Fruit fly (Drosophila melanogaster): Measurements from ENCODE around the gene CG5078.

Gene CG5078

DNA sequence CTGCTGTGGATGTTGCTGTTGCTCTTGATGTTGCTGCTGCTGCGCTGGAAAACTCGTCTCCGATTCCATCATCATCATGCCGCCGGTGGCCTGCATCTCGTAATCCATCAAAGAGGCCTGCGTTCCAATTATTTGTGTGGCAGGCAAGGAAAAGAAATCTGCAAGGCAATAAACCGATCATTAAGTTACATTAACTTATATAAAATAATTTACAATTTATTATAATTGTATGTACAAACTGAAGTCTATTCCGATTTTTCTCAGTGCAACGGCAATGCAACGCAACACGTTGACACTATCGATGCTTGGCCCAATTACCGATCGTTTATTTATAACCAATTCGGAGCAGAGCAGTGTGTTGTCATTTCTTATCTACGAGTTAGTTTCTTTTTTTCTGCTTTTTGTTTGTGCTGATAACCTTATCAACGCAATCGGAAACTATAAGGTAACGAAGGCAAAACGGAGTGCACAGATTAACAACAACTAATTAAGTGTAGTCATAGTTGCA is 34.8 kb upstream of the CG5078 start (continued):
- no peak for TF ChIP-seq yki (optimal IDR thresholded peaks at IDR 0.05)
- TF ChIP-seq CG2875 (GFP tag; optimal IDR thresholded peaks at IDR 0.05) = peak; percentile 56
- TF ChIP-seq CG18599 (GFP tag; optimal IDR thresholded peaks at IDR 0.05) = peak; percentile 41
- TF ChIP-seq Lhr (GFP tag; optimal IDR thresholded peaks at IDR 0.05) = no peak
- peak; percentile 59; the same call in 1 of the 3 replicates for TF ChIP-seq gce (GFP tag; IDR thresholded peaks at IDR 0.05)
- TF ChIP-seq Dref (GFP tag; IDR thresholded peaks at IDR 0.05) = no peak
- TF ChIP-seq pfk (GFP tag; optimal IDR thresholded peaks at IDR 0.05) = no peak
- peak; percentile 0 for TF ChIP-seq lilli (GFP tag; optimal IDR thresholded peaks at IDR 0.05)
- TF ChIP-seq CG4404 (GFP tag; IDR thresholded peaks at IDR 0.05) = 0 out of 2 replicates have a peak, but pooled peaks have one; percentile 14
- TF ChIP-seq ERR (GFP tag; optimal IDR thresholded peaks at IDR 0.05) = no peak
- TF ChIP-seq Dp (GFP tag; optimal IDR thresholded peaks at IDR 0.05) = no peak
- TF ChIP-seq Dek (tag; optimal IDR thresholded peaks at IDR 0.05) = peak; percentile 35
- TF ChIP-seq CG15514 (GFP tag; optimal IDR thresholded peaks at IDR 0.05) = peak; percentile 38
- TF ChIP-seq CTCF (GFP tag; optimal IDR thresholded peaks at IDR 0.05) = no peak
- TF ChIP-seq Usf (GFP tag; optimal IDR thresholded peaks at IDR 0.05) = no peak
- TF ChIP-seq zfh2 (GFP tag; optimal IDR thresholded peaks at IDR 0.05) = no peak
- TF ChIP-seq CG6654 (GFP tag; optimal IDR thresholded peaks at IDR 0.05) = peak; percentile 15
- peak; percentile 25 for TF ChIP-seq MTF-1 (GFP tag; optimal IDR thresholded peaks at IDR 0.05; ENCODE audit: borderline replicate concordance)
- TF ChIP-seq CG4617 (GFP tag; optimal IDR thresholded peaks at IDR 0.05; ENCODE audit: borderline replicate concordance) = no peak
- TF ChIP-seq zen2 (GFP tag; IDR thresholded peaks at IDR 0.05; ENCODE audit: partially characterized antibody) = no peak
- TF ChIP-seq vnd (GFP tag; IDR thresholded peaks at IDR 0.05; ENCODE audit: partially characterized antibody) = no peak
- peak; percentile 69 for TF ChIP-seq Atf6 (GFP tag; IDR thresholded peaks at IDR 0.05)
- TF ChIP-seq gro (GFP tag; optimal IDR thresholded peaks at IDR 0.05) = no peak
- peak; percentile 49; the same call in 1 of the 2 replicates for TF ChIP-seq Rfx (GFP tag; IDR thresholded peaks at IDR 0.05)
- TF ChIP-seq CG32767 (GFP tag; IDR thresholded peaks at IDR 0.05) = no peak
- peak; percentile 62; the same call in 2 of the 3 replicates for TF ChIP-seq sr (GFP tag; IDR thresholded peaks at IDR 0.05)
- peak; percentile 67 for TF ChIP-seq sug (tag; optimal IDR thresholded peaks at IDR 0.05)
- TF ChIP-seq CG12219 (GFP tag; optimal IDR thresholded peaks at IDR 0.05) = peak; percentile 53
- TF ChIP-seq crc (GFP tag; optimal IDR thresholded peaks at IDR 0.05) = no peak
- TF ChIP-seq Side (GFP tag; optimal IDR thresholded peaks at IDR 0.05) = no peak
- TF ChIP-seq emc (GFP tag; optimal IDR thresholded peaks at IDR 0.05) = no peak
- peak; percentile 42 for TF ChIP-seq Hmr (GFP tag; optimal IDR thresholded peaks at IDR 0.05)
- peak; percentile 19 for TF ChIP-seq Ssrp (tag; optimal IDR thresholded peaks at IDR 0.05)
- peak; percentile 43 for TF ChIP-seq CG12769 (tag; optimal IDR thresholded peaks at IDR 0.05)
- no peak for TF ChIP-seq H15 (GFP tag; IDR thresholded peaks at IDR 0.05)
- no peak for TF ChIP-seq Lpt (GFP tag; optimal IDR thresholded peaks at IDR 0.05)
- no peak for TF ChIP-seq Dbx (GFP tag; IDR thresholded peaks at IDR 0.05)
- peak; percentile 32 for TF ChIP-seq salm (tag; optimal IDR thresholded peaks at IDR 0.05)
- no peak for TF ChIP-seq bowl (GFP tag; IDR thresholded peaks at IDR 0.05)
- TF ChIP-seq inv (GFP tag; IDR thresholded peaks at IDR 0.05; ENCODE audit: partially characterized antibody) = no peak
- peak; percentile 58 for TF ChIP-seq Oaz (GFP tag; IDR thresholded peaks at IDR 0.05)
- TF ChIP-seq CG13296 (GFP tag; optimal IDR thresholded peaks at IDR 0.05) = peak; percentile 32
- no peak for TF ChIP-seq CG16813 (GFP tag; IDR thresholded peaks at IDR 0.05; ENCODE audit: partially characterized antibody)
- TF ChIP-seq Stat92E (GFP tag; optimal IDR thresholded peaks at IDR 0.05) = no peak
- TF ChIP-seq Rx (GFP tag; IDR thresholded peaks at IDR 0.05) = peak; percentile 41; the same call in 1 of the 2 replicates
- no peak for TF ChIP-seq BEAF-32 (GFP tag; optimal IDR thresholded peaks at IDR 0.05)
- TF ChIP-seq CG14050 (GFP tag; IDR thresholded peaks at IDR 0.05) = peak; percentile 58
- TF ChIP-seq Eip74EF (GFP tag; optimal IDR thresholded peaks at IDR 0.05) = peak in 1 of 2 experiments; percentile 1
- no peak for TF ChIP-seq pho (GFP tag; optimal IDR thresholded peaks at IDR 0.05)
- no peak for TF ChIP-seq Sry-β (GFP tag; optimal IDR thresholded peaks at IDR 0.05)
